Fruit fly (Drosophila melanogaster) whole organism, wandering third instar larva: ENCODE results near the gene CG34051.

Experiments used
- Dfd ChIP-seq: fragments of >200 bp; optimal IDR thresholded peaks from 2 replicates; lab custom pipeline; 2017; ENCODE audit warnings: missing biosample characterization, missing genetic modification characterization
- HLH106 ChIP-seq: fragments of 200-800 bp; optimal IDR thresholded peaks from 3 replicates; lab custom pipeline; 2019; ENCODE audit warnings: missing biosample characterization, mild to moderate bottlenecking, missing genetic modification characterization, moderate library complexity
- N ChIP-seq: fragments of >200 bp; optimal IDR thresholded peaks from 2 replicates; lab custom pipeline; 2018; ENCODE audit warnings: missing biosample characterization, missing external identifiers, missing genetic modification characterization
- OdsH ChIP-seq: fragments of 200-800 bp; sonication (Bioruptor generic); optimal IDR thresholded peaks from 2 replicates; lab custom pipeline; 2016; ENCODE audit warnings: missing biosample characterization, mild to moderate bottlenecking, missing genetic modification characterization
- Sp1 ChIP-seq: fragments of 200-800 bp; sonication (Bioruptor generic); optimal IDR thresholded peaks from 3 replicates; lab custom pipeline; 2019; ENCODE audit warnings: missing biosample characterization, mild to moderate bottlenecking, missing genetic modification characterization, moderate library complexity
- br ChIP-seq: fragments of 200-800 bp; sonication (Bioruptor generic); optimal IDR thresholded peaks from 2 replicates; lab custom pipeline; 2016; ENCODE audit warnings: missing biosample characterization, missing genetic modification characterization
- ey ChIP-seq: fragments of 200-800 bp; sonication (Bioruptor generic); optimal IDR thresholded peaks from 2 replicates; lab custom pipeline; 2016; ENCODE audit warnings: missing biosample characterization, missing genetic modification characterization
- psq ChIP-seq: fragments of 200-800 bp; sonication (Bioruptor generic); optimal IDR thresholded peaks from 3 replicates; lab custom pipeline; 2017; ENCODE audit warnings: missing biosample characterization, mild to moderate bottlenecking, missing genetic modification characterization, moderate library complexity

dm6 chr2L:19943112-19943511 is 17.7 kb downstream of the CG34051 start:
- TF ChIP-seq Dfd (GFP tag; lab: Kevin White, UChicago) (no peak), br (GFP tag; lab: Kevin White, UChicago) (no peak), OdsH (GFP tag; lab: Kevin White, UChicago) (no peak), ey (GFP tag; lab: Kevin White, UChicago) (no peak), HLH106 (no peak), Sp1 (GFP tag; lab: Kevin White, UChicago) (no peak), N (no peak), psq (GFP tag; lab: Kevin White, UChicago) (no peak)
